Worm (Caenorhabditis elegans) whole organism, L1 larva: ENCODE measurements around the gene hlh-3.
A peak's percentile ranks its signal among the peaks of the same experiment; 100 is the strongest.

Source experiments
- C16A3.4 ChIP-seq: fragments of 150-350 bp; optimal IDR thresholded peaks from 2 replicates; lab custom pipeline; 2014; ENCODE audit warnings: missing biosample characterization, missing genetic modification characterization
- F16B12.6 ChIP-seq: fragments of 150-350 bp; optimal IDR thresholded peaks from 2 replicates; lab custom pipeline; 2014; ENCODE audit warnings: missing biosample characterization, missing genetic modification characterization
- aha-1 ChIP-seq: fragments of 150-350 bp; optimal IDR thresholded peaks from 2 replicates; lab custom pipeline; 2014; ENCODE audit warnings: missing biosample characterization, missing genetic modification characterization
- alr-1 ChIP-seq: fragments of 200-800 bp; sonication (Bioruptor generic); optimal IDR thresholded peaks from 2 replicates; lab custom pipeline; 2018; ENCODE audit warnings: borderline replicate concordance, mild to moderate bottlenecking, missing genetic modification characterization, missing compliant biosample characterization
- aly-2 ChIP-seq: fragments of 150-350 bp; optimal IDR thresholded peaks from 2 replicates; lab custom pipeline; 2014; ENCODE audit warnings: missing biosample characterization, missing genetic modification characterization
- blmp-1 ChIP-seq: fragments of 150-350 bp; optimal IDR thresholded peaks from 2 replicates; lab custom pipeline; 2014; ENCODE audit warnings: missing biosample characterization, missing genetic modification characterization
- ceh-63 ChIP-seq: fragments of 200-800 bp; sonication (Bioruptor generic); optimal IDR thresholded peaks from 2 replicates; lab custom pipeline; 2018; ENCODE audit warnings: mild to moderate bottlenecking, missing genetic modification characterization, missing compliant biosample characterization
- ces-1 ChIP-seq: fragments of 150-350 bp; optimal IDR thresholded peaks from 2 replicates; lab custom pipeline; 2014; ENCODE audit warnings: missing biosample characterization, missing genetic modification reagents, missing genetic modification characterization
- efl-1 ChIP-seq, 4 experiments: fragments of 150-350 bp; optimal IDR thresholded peaks in 3 of 4; peaks in 1 of 4; 1 replicate in 1 of 4; 2 replicates in 3 of 4; lab custom pipeline; 2014; ENCODE audit warnings: missing biosample characterization in 2 of 4, missing genetic modification characterization in 2 of 4, missing genetic modification reagents in 2 of 4
- efl-3 ChIP-seq: fragments of 200-800 bp; sonication (Bioruptor generic); optimal IDR thresholded peaks from 2 replicates; lab custom pipeline; 2018; ENCODE audit warnings: mild to moderate bottlenecking, missing genetic modification characterization, missing compliant biosample characterization
- egl-27 ChIP-seq, 2 experiments: fragments of 150-350 bp in 1 of 2; sonication (generic microtip); optimal IDR thresholded peaks; 3 replicates each; lab custom pipeline; 2017 to 2018; ENCODE audit warnings: missing biosample characterization in 2 of 2, missing genetic modification characterization in 2 of 2, missing genetic modification reagents in 2 of 2
- elt-2 ChIP-seq: sonication (generic microtip); optimal IDR thresholded peaks from 2 replicates; lab custom pipeline; 2016; ENCODE audit warnings: missing genetic modification characterization, mild to moderate bottlenecking, inconsistent platforms, missing compliant biosample characterization, missing genetic modification reagents
- elt-3 ChIP-seq, 6 experiments: fragments of 150-350 bp in 1 of 6; sonication (generic microtip); optimal IDR thresholded peaks; 2 replicates each; lab custom pipeline; 2017 to 2018; ENCODE audit warnings: missing biosample characterization in 6 of 6, missing genetic modification characterization in 6 of 6, inconsistent platforms in 1 of 6
- ets-5 ChIP-seq: fragments of 200-800 bp; sonication (Bioruptor generic); IDR thresholded peaks from 2 replicates; pipeline ENCODE4 v1.3.6; 2022; ENCODE audit warnings: missing genetic modification characterization, missing compliant biosample characterization
- fkh-10 ChIP-seq: sonication (generic microtip); optimal IDR thresholded peaks from 2 replicates; lab custom pipeline; 2017; ENCODE audit warnings: missing biosample characterization, missing genetic modification reagents, missing genetic modification characterization
- fkh-4 ChIP-seq: sonication (generic microtip); optimal IDR thresholded peaks from 2 replicates; lab custom pipeline; 2016; ENCODE audit warnings: missing compliant biosample characterization, missing genetic modification characterization, borderline replicate concordance
- hlh-17 ChIP-seq: fragments of 200-800 bp; sonication (Bioruptor generic); optimal IDR thresholded peaks from 2 replicates; lab custom pipeline; 2018; ENCODE audit warnings: missing genetic modification characterization, mild to moderate bottlenecking, missing compliant biosample characterization, moderate library complexity, borderline replicate concordance
- hlh-4 ChIP-seq: sonication (generic microtip); optimal IDR thresholded peaks from 2 replicates; lab custom pipeline; 2016; ENCODE audit warnings: mild to moderate bottlenecking, missing genetic modification characterization, missing compliant biosample characterization
- hpl-2 ChIP-seq: fragments of 150-350 bp; optimal IDR thresholded peaks from 2 replicates; lab custom pipeline; 2014; ENCODE audit warnings: missing biosample characterization, missing genetic modification reagents, missing genetic modification characterization
- isw-1 ChIP-seq: fragments of 200-800 bp; sonication (Bioruptor generic); IDR thresholded peaks from 2 replicates; pipeline ENCODE4 v1.3.6; 2022; ENCODE audit warnings: missing genetic modification characterization, missing compliant biosample characterization
- jun-1 ChIP-seq: fragments of 150-350 bp; optimal IDR thresholded peaks from 2 replicates; lab custom pipeline; 2014; ENCODE audit warnings: missing biosample characterization, missing genetic modification reagents, missing genetic modification characterization
- lin-14 ChIP-seq: fragments of 200-800 bp; sonication (Bioruptor generic); optimal IDR thresholded peaks from 2 replicates; lab custom pipeline; 2018; ENCODE audit warnings: mild to moderate bottlenecking, missing genetic modification characterization, moderate library complexity, missing compliant biosample characterization
- lin-35 ChIP-seq, 2 experiments: fragments of 150-350 bp; optimal IDR thresholded peaks; 2 replicates each; lab custom pipeline; 2014; ENCODE audit warnings: missing biosample characterization in 2 of 2, missing genetic modification characterization in 2 of 2, missing genetic modification reagents in 2 of 2
- lin-39 ChIP-seq: fragments of 150-350 bp; optimal IDR thresholded peaks from 2 replicates; lab custom pipeline; 2014; ENCODE audit warnings: missing biosample characterization, missing genetic modification reagents, missing genetic modification characterization
- mef-2 ChIP-seq: fragments of 150-350 bp; optimal IDR thresholded peaks from 2 replicates; lab custom pipeline; 2014; ENCODE audit warnings: missing biosample characterization, missing genetic modification characterization
- nhr-237 ChIP-seq: fragments of 150-350 bp; optimal IDR thresholded peaks from 2 replicates; lab custom pipeline; 2014; ENCODE audit warnings: missing biosample characterization, missing genetic modification characterization
- nhr-28 ChIP-seq: fragments of 150-350 bp; optimal IDR thresholded peaks from 2 replicates; lab custom pipeline; 2014; ENCODE audit warnings: missing biosample characterization, missing genetic modification characterization
- nhr-47 ChIP-seq: sonication (generic microtip); optimal IDR thresholded peaks from 2 replicates; lab custom pipeline; 2016; ENCODE audit warnings: mild to moderate bottlenecking, missing genetic modification characterization, moderate library complexity, missing compliant biosample characterization
- nhr-77 ChIP-seq: fragments of 150-350 bp; optimal IDR thresholded peaks from 2 replicates; lab custom pipeline; 2014; ENCODE audit warnings: missing biosample characterization, missing genetic modification characterization
- nhr-85 ChIP-seq: sonication (generic microtip); peaks from one replicate; lab custom pipeline; 2016; ENCODE audit warnings: missing genetic modification characterization, inconsistent platforms, missing compliant biosample characterization
- nhr-90 ChIP-seq: sonication (generic microtip); optimal IDR thresholded peaks from 2 replicates; lab custom pipeline; 2016; ENCODE audit warnings: mild to moderate bottlenecking, missing genetic modification characterization, missing compliant biosample characterization; ENCODE audit not compliant: poor library complexity
- pax-3 ChIP-seq: fragments of 200-800 bp; sonication (Bioruptor generic); optimal IDR thresholded peaks from 2 replicates; lab custom pipeline; 2018; ENCODE audit warnings: mild to moderate bottlenecking, missing genetic modification characterization, moderate library complexity, missing compliant biosample characterization
- pqm-1 ChIP-seq: sonication (generic microtip); optimal IDR thresholded peaks from 3 replicates; lab custom pipeline; 2017; ENCODE audit warnings: missing biosample characterization, missing genetic modification characterization
- skn-1 ChIP-seq: fragments of 150-350 bp; optimal IDR thresholded peaks from 2 replicates; lab custom pipeline; 2014; ENCODE audit warnings: missing biosample characterization, missing genetic modification characterization
- snpc-4 ChIP-seq: fragments of 150-350 bp; optimal IDR thresholded peaks from 2 replicates; lab custom pipeline; 2014; ENCODE audit warnings: missing biosample characterization, missing genetic modification characterization
- tbx-2 ChIP-seq: sonication (generic microtip); optimal IDR thresholded peaks from 2 replicates; lab custom pipeline; 2016; ENCODE audit warnings: missing genetic modification characterization, missing compliant biosample characterization
- zag-1 ChIP-seq: fragments of 150-350 bp; optimal IDR thresholded peaks from 2 replicates; lab custom pipeline; 2014; ENCODE audit warnings: missing biosample characterization, missing genetic modification characterization
- zip-4 ChIP-seq: fragments of 200-800 bp; sonication (Bioruptor generic); optimal IDR thresholded peaks from 2 replicates; lab custom pipeline; 2018; ENCODE audit warnings: mild to moderate bottlenecking, missing genetic modification characterization, moderate library complexity, missing compliant biosample characterization

The hlh-3 gene

ce11 chrII:9099017-9099416 is 12.6 kb downstream of the hlh-3 start, which contains the start of gene T24H10.1 (continued):
- TF ChIP-seq isw-1 (GFP tag; lab: Robert Waterston, UW) (peak; percentile 61), aly-2 (tag; lab: Kevin White, UChicago) (peak; percentile 36), hlh-4 (tag; lab: Kevin White, UChicago) (no peak), nhr-90 (tag; lab: Kevin White, UChicago) (peak; percentile 81), ceh-63 (GFP tag; lab: Kevin White, UChicago) (no peak), zag-1 (tag; lab: Kevin White, UChicago) (no peak), egl-27 (tag; optimal IDR thresholded peaks at IDR 0.05; lab: Kevin White, UChicago) (no peak), elt-2 (tag; lab: Kevin White, UChicago) (peak; percentile 11), efl-1 (optimal IDR thresholded peaks at IDR 0.05; lab: Kevin White, UChicago) (peak; percentile 71 to 85), efl-1 (GFP tag; optimal IDR thresholded peaks at IDR 0.05 in 1 of 2; lab: Kevin White, UChicago) (peak; percentile 76 to 98), nhr-85 (tag; lab: Kevin White, UChicago) (peak; percentile 82), pqm-1 (no peak), nhr-237 (no peak), aha-1 (tag; lab: Kevin White, UChicago) (no peak), nhr-47 (tag; lab: Kevin White, UChicago) (peak; percentile 85), hpl-2 (peak; percentile 17), blmp-1 (peak; percentile 18), ets-5 (GFP tag; lab: Robert Waterston, UW) (no peak), zip-4 (peak; percentile 8), nhr-77 (tag; lab: Kevin White, UChicago) (peak; percentile 62), jun-1 (tag; lab: Kevin White, UChicago) (peak; percentile 38), nhr-28 (tag; lab: Kevin White, UChicago) (no peak), fkh-4 (tag; lab: Kevin White, UChicago) (no peak), skn-1 (peak; percentile 64), ces-1 (GFP tag; lab: Kevin White, UChicago) (no peak), C16A3.4 (peak; percentile 68), hlh-17 (no peak), mef-2 (peak; percentile 25), alr-1 (tag; lab: Kevin White, UChicago) (no peak), tbx-2 (tag; lab: Kevin White, UChicago) (peak; percentile 71), efl-3 (GFP tag; lab: Kevin White, UChicago) (no peak), elt-3 (tag; optimal IDR thresholded peaks at IDR 0.05; lab: Kevin White, UChicago) (peak in 1 of 6 experiments; percentile 51)

DNA sequence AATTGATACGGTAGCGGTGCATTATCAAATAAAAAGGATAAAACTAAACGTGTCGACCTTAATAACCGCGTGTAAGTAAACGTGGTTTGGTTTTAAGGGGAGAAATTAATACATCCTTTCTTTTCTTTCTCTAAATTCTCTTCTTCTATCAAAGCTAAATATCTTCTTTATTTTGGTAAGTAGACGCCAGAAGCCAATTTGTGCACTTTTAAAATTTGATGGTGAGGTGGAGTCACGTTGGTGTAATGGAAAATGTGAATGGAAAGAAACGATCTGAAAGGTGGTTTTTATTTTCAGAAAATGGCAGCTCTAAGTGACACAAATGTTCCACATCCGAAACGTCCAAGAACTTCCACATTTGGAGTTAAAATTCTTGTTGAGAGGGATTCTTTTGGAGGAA is 14.4 kb downstream of the hlh-3 start, which contains the start of gene T24H10.5:
Gene T24H10.5, plus strand, starts transcription at position 301 of the 400 bp plus-strand sequence.
- TF ChIP-seq efl-1 (optimal IDR thresholded peaks at IDR 0.05; lab: Kevin White, UChicago) (no peak), efl-1 (GFP tag; optimal IDR thresholded peaks at IDR 0.05 in 1 of 2; lab: Kevin White, UChicago) (peak in 1 of 2 experiments; percentile 48), F16B12.6 (tag; lab: Kevin White, UChicago) (no peak)

- TF ChIP-seq lin-35 (GFP tag; optimal IDR thresholded peaks at IDR 0.05; lab: Kevin White, UChicago) (no peak), fkh-10 (GFP tag; lab: Kevin White, UChicago) (peak; percentile 20), pax-3 (tag; lab: Kevin White, UChicago) (no peak), lin-39 (tag; lab: Kevin White, UChicago) (no peak), lin-14 (GFP tag; lab: Kevin White, UChicago) (peak; percentile 43), hlh-17 (no peak), snpc-4 (no peak), ces-1 (GFP tag; lab: Kevin White, UChicago) (peak; percentile 47)
These were observed 20.8 kb downstream of the hlh-3 start, which contains the start of gene dyrb-1 for ce11 chrII:9107095-9107769. dyrb-1 (minus strand) TSS chrII:9107145.
